Worm (Caenorhabditis elegans) whole organism, L4 larva: Measurements from ENCODE around the gene ZC404.2.

Source experiments
- T20F7.1 ChIP-seq: fragments of 200-800 bp; sonication (Bioruptor generic); optimal IDR thresholded peaks from 2 replicates; lab custom pipeline; 2018; ENCODE audit warnings: mild to moderate bottlenecking, missing genetic modification characterization, missing compliant biosample characterization
- ZK337.2 ChIP-seq: fragments of 200-800 bp; sonication (Bioruptor generic); IDR thresholded peaks from 2 replicates; pipeline ENCODE4 v1.3.6; 2022; ENCODE audit warnings: missing genetic modification reagents, missing genetic modification characterization, missing compliant biosample characterization
- unc-130 ChIP-seq: sonication (generic microtip); optimal IDR thresholded peaks from 2 replicates; lab custom pipeline; 2016; ENCODE audit warnings: missing genetic modification reagents, missing genetic modification characterization, missing compliant biosample characterization

- no peak for TF ChIP-seq T20F7.1 (GFP tag; lab: Kevin White, UChicago)
- TF ChIP-seq ZK337.2, result no peak
- no peak for TF ChIP-seq unc-130 (GFP tag; lab: Kevin White, UChicago)
Measured at ce11 chrV:6753257-6753656, 34.5 kb upstream of the ZC404.2 start.
